Fruit fly (Drosophila melanogaster) whole organism, embryonic: Measurements from ENCODE around the gene CG43731.

Experiments used
- CG10147 ChIP-seq: fragments of 200-800 bp; sonication (Bioruptor generic); optimal IDR thresholded peaks from 2 replicates; lab custom pipeline; 2019; ENCODE audit warnings: missing biosample characterization, mild to moderate bottlenecking, missing genetic modification characterization, moderate library complexity
- CG10431 ChIP-seq: fragments of 200-800 bp; sonication (Bioruptor generic); optimal IDR thresholded peaks from 3 replicates; lab custom pipeline; 2018; ENCODE audit warnings: missing biosample characterization, mild to moderate bottlenecking, missing genetic modification characterization
- CG10543 ChIP-seq: fragments of 200-800 bp; sonication (Bioruptor generic); optimal IDR thresholded peaks from 3 replicates; lab custom pipeline; 2017; ENCODE audit warnings: missing biosample characterization, mild to moderate bottlenecking, missing genetic modification characterization, moderate library complexity
- CG12299 ChIP-seq: fragments of 200-800 bp; sonication (Bioruptor generic); optimal IDR thresholded peaks from 2 replicates; lab custom pipeline; 2018; ENCODE audit warnings: missing biosample characterization, mild to moderate bottlenecking, missing genetic modification characterization
- CG13287 ChIP-seq: fragments of 200-800 bp; sonication (Bioruptor generic); IDR thresholded peaks from 2 replicates; pipeline ENCODE4 v1.3.6; 2022; ENCODE audit warnings: missing biosample characterization, missing genetic modification characterization; ENCODE audit not compliant: partially characterized antibody
- CG13775 ChIP-seq: fragments of 200-800 bp; sonication (Bioruptor generic); optimal IDR thresholded peaks from 3 replicates; lab custom pipeline; 2017; ENCODE audit warnings: missing biosample characterization, mild to moderate bottlenecking, missing genetic modification characterization
- CG17361 ChIP-seq: fragments of 200-800 bp; sonication (Bioruptor generic); IDR thresholded peaks from 3 replicates; pipeline ENCODE4 v1.3.6; 2022; ENCODE audit warnings: missing biosample characterization, missing genetic modification characterization
- CG1792 ChIP-seq: fragments of 200-800 bp; sonication (Bioruptor generic); optimal IDR thresholded peaks from 2 replicates; lab custom pipeline; 2016; ENCODE audit warnings: missing biosample characterization, missing genetic modification characterization
- CG2120 ChIP-seq: fragments of 200-800 bp; sonication (Bioruptor generic); optimal IDR thresholded peaks from 3 replicates; lab custom pipeline; 2016; ENCODE audit warnings: missing biosample characterization, missing genetic modification characterization
- CG2129 ChIP-seq: fragments of 200-800 bp; sonication (Bioruptor generic); IDR thresholded peaks from 2 replicates; pipeline ENCODE4 v1.3.6; 2022; ENCODE audit warnings: missing biosample characterization, missing genetic modification characterization; ENCODE audit not compliant: partially characterized antibody
- CG32767 ChIP-seq: fragments of 200-800 bp; sonication (Bioruptor generic); IDR thresholded peaks from 2 replicates; pipeline ENCODE4 v1.3.6; 2022; ENCODE audit warnings: missing biosample characterization, missing genetic modification characterization
- CG3995 ChIP-seq: fragments of 200-800 bp; sonication (Bioruptor generic); optimal IDR thresholded peaks from 3 replicates; lab custom pipeline; 2016; ENCODE audit warnings: missing biosample characterization, missing genetic modification characterization
- CG6689 ChIP-seq: fragments of 200-800 bp; sonication (Bioruptor generic); IDR thresholded peaks from 2 replicates; pipeline ENCODE4 v1.3.6; 2022; ENCODE audit warnings: missing biosample characterization, missing genetic modification characterization
- CG6765 ChIP-seq: fragments of 200-800 bp; sonication (Bioruptor generic); optimal IDR thresholded peaks from 3 replicates; lab custom pipeline; 2017; ENCODE audit warnings: missing biosample characterization, mild to moderate bottlenecking, missing genetic modification characterization
- CG6813 ChIP-seq: fragments of 200-800 bp; sonication (Bioruptor generic); optimal IDR thresholded peaks from 2 replicates; lab custom pipeline; 2017; ENCODE audit warnings: missing biosample characterization, missing genetic modification characterization, mild to moderate bottlenecking, moderate library complexity, missing genetic modification reagents
- CG7839 ChIP-seq: fragments of 200-800 bp; sonication (Bioruptor generic); optimal IDR thresholded peaks from 3 replicates; lab custom pipeline; 2018; ENCODE audit warnings: missing biosample characterization, mild to moderate bottlenecking, missing genetic modification characterization, moderate library complexity
- CG8924 ChIP-seq: fragments of 200-800 bp; optimal IDR thresholded peaks from 3 replicates; lab custom pipeline; 2019; ENCODE audit warnings: missing biosample characterization, mild to moderate bottlenecking, missing genetic modification characterization, moderate library complexity
- CTCF ChIP-seq: fragments of 200-800 bp; sonication (Bioruptor generic); optimal IDR thresholded peaks from 2 replicates; lab custom pipeline; 2017; ENCODE audit warnings: missing biosample characterization, mild to moderate bottlenecking, missing genetic modification characterization, moderate library complexity
- Dref ChIP-seq: fragments of 200-800 bp; sonication (Bioruptor generic); IDR thresholded peaks from 2 replicates; pipeline ENCODE4 v1.3.6; 2022; ENCODE audit warnings: missing biosample characterization, missing genetic modification characterization
- HLH3B ChIP-seq: fragments of 200-800 bp; sonication (Bioruptor generic); IDR thresholded peaks from 2 replicates; pipeline ENCODE4 v1.3.6; 2022; ENCODE audit warnings: missing biosample characterization, missing genetic modification characterization
- Hey ChIP-seq: fragments of 200-800 bp; sonication (Bioruptor generic); optimal IDR thresholded peaks from 3 replicates; lab custom pipeline; 2018; ENCODE audit warnings: missing biosample characterization, mild to moderate bottlenecking, missing genetic modification characterization
- Lpt ChIP-seq: fragments of >200 bp; optimal IDR thresholded peaks from 2 replicates; lab custom pipeline; 2018; ENCODE audit warnings: missing biosample characterization, missing genetic modification characterization
- Mes4 ChIP-seq: fragments of 200-800 bp; sonication (Bioruptor generic); optimal IDR thresholded peaks from 2 replicates; lab custom pipeline; 2016; ENCODE audit warnings: missing biosample characterization, missing genetic modification characterization
- NFAT ChIP-seq: fragments of 200-800 bp; sonication (Bioruptor generic); IDR thresholded peaks from 2 replicates; pipeline ENCODE4 v1.3.6; 2022; ENCODE audit warnings: missing biosample characterization, missing genetic modification characterization
- Nf-YC ChIP-seq: fragments of 200-800 bp; optimal IDR thresholded peaks from 3 replicates; lab custom pipeline; 2019; ENCODE audit warnings: missing biosample characterization, mild to moderate bottlenecking, missing genetic modification characterization, moderate library complexity
- PHDP ChIP-seq: fragments of 200-800 bp; sonication (Bioruptor generic); optimal IDR thresholded peaks from 3 replicates; lab custom pipeline; 2018; ENCODE audit warnings: missing biosample characterization, mild to moderate bottlenecking, missing genetic modification characterization, moderate library complexity
- Scr ChIP-seq: fragments of 200-800 bp; sonication (Bioruptor generic); IDR thresholded peaks from 2 replicates; pipeline ENCODE4 v1.3.6; 2022; ENCODE audit warnings: missing biosample characterization, missing genetic modification characterization; ENCODE audit not compliant: partially characterized antibody
- Six4 ChIP-seq: fragments of 200-800 bp; sonication (Bioruptor generic); optimal IDR thresholded peaks from 2 replicates; lab custom pipeline; 2016; ENCODE audit warnings: missing biosample characterization, missing genetic modification characterization
- Trl ChIP-seq, 3 experiments: fragments of >200 bp in 2 of 3; fragments of 200-800 bp in 1 of 3; sonication (Bioruptor generic) in 1 of 3; optimal IDR thresholded peaks; 2 replicates in 1 of 3; 3 replicates in 2 of 3; lab custom pipeline; 2016 to 2017; ENCODE audit warnings: missing biosample characterization in 1 of 3, missing genetic modification characterization in 1 of 3
- bigmax ChIP-seq: fragments of 200-800 bp; sonication (Bioruptor generic); optimal IDR thresholded peaks from 2 replicates; lab custom pipeline; 2018; ENCODE audit warnings: missing biosample characterization, mild to moderate bottlenecking, missing genetic modification characterization
- bsh ChIP-seq, 2 experiments: fragments of 200-800 bp; sonication (Bioruptor generic); optimal IDR thresholded peaks; 2 replicates each; lab custom pipeline; 2017 to 2018; ENCODE audit warnings: mild to moderate bottlenecking in 2 of 2, missing biosample characterization in 2 of 2, missing genetic modification characterization in 2 of 2, moderate library complexity in 1 of 2
- cg ChIP-seq: fragments of 200-800 bp; sonication (Bioruptor generic); optimal IDR thresholded peaks from 3 replicates; lab custom pipeline; 2019; ENCODE audit warnings: missing biosample characterization, mild to moderate bottlenecking, missing genetic modification characterization, moderate library complexity
- chm ChIP-seq: fragments of 200-800 bp; sonication (Bioruptor generic); IDR thresholded peaks from 2 replicates; pipeline ENCODE4 v1.3.6; 2022; ENCODE audit warnings: missing biosample characterization, missing genetic modification characterization
- chn ChIP-seq: fragments of 200-800 bp; sonication (Bioruptor generic); optimal IDR thresholded peaks from 2 replicates; lab custom pipeline; 2016; ENCODE audit warnings: missing biosample characterization, missing genetic modification characterization
- gcm ChIP-seq: fragments of 200-800 bp; sonication (Bioruptor generic); optimal IDR thresholded peaks from 2 replicates; lab custom pipeline; 2019; ENCODE audit warnings: missing biosample characterization, mild to moderate bottlenecking, missing genetic modification characterization, moderate library complexity
- gcm2 ChIP-seq: fragments of 200-800 bp; sonication (Bioruptor generic); optimal IDR thresholded peaks from 2 replicates; lab custom pipeline; 2016; ENCODE audit warnings: missing biosample characterization, missing genetic modification characterization
- grau ChIP-seq: fragments of 200-800 bp; optimal IDR thresholded peaks from 3 replicates; lab custom pipeline; 2019; ENCODE audit warnings: missing biosample characterization, mild to moderate bottlenecking, missing genetic modification characterization, moderate library complexity
- hkb ChIP-seq, 2 experiments: fragments of 200-800 bp in 1 of 2; fragments of >200 bp in 1 of 2; sonication (Bioruptor generic) in 1 of 2; IDR thresholded peaks in 1 of 2; optimal IDR thresholded peaks in 1 of 2; 2 replicates each; pipeline versions ENCODE4 v1.3.6 to Lab custom; 2017 to 2022; ENCODE audit warnings: missing biosample characterization in 1 of 2, missing genetic modification characterization in 1 of 2
- klu ChIP-seq: fragments of 200-800 bp; sonication (Bioruptor generic); IDR thresholded peaks from 2 replicates; pipeline ENCODE4 v1.3.6; 2022; ENCODE audit warnings: missing biosample characterization, missing genetic modification characterization
- oc ChIP-seq: fragments of 200-800 bp; sonication (Bioruptor generic); optimal IDR thresholded peaks from 2 replicates; lab custom pipeline; 2018; ENCODE audit warnings: missing biosample characterization, mild to moderate bottlenecking, missing genetic modification characterization, moderate library complexity
- sc ChIP-seq, 3 experiments: fragments of >200 bp in 2 of 3; fragments of 200-800 bp in 1 of 3; sonication (Bioruptor generic) in 1 of 3; optimal IDR thresholded peaks; 2 replicates in 2 of 3; 3 replicates in 1 of 3; lab custom pipeline; 2017; ENCODE audit warnings: mild to moderate bottlenecking in 1 of 3, missing biosample characterization in 1 of 3, missing genetic modification characterization in 1 of 3, missing genetic modification reagents in 1 of 3
- sd ChIP-seq: fragments of 200-800 bp; sonication (Bioruptor generic); optimal IDR thresholded peaks from 3 replicates; lab custom pipeline; 2018; ENCODE audit warnings: missing biosample characterization, mild to moderate bottlenecking, missing genetic modification characterization, moderate library complexity
- sisA ChIP-seq: fragments of 200-800 bp; sonication (Bioruptor generic); IDR thresholded peaks from 2 replicates; pipeline ENCODE4 v1.3.6; 2022; ENCODE audit warnings: missing biosample characterization, missing genetic modification characterization
- slbo ChIP-seq: fragments of 200-800 bp; sonication (Bioruptor generic); IDR thresholded peaks from 2 replicates; pipeline ENCODE4 v1.3.6; 2022; ENCODE audit warnings: missing biosample characterization, missing genetic modification characterization
- slou ChIP-seq: fragments of 200-800 bp; sonication (Bioruptor generic); optimal IDR thresholded peaks from 3 replicates; lab custom pipeline; 2016; ENCODE audit warnings: missing biosample characterization, missing genetic modification characterization
- tna ChIP-seq: fragments of 200-800 bp; sonication (Bioruptor generic); IDR thresholded peaks from 2 replicates; pipeline ENCODE4 v1.3.6; 2022; ENCODE audit warnings: missing biosample characterization, missing genetic modification characterization; ENCODE audit not compliant: partially characterized antibody
- unc-4 ChIP-seq: fragments of 200-800 bp; sonication (Bioruptor generic); IDR thresholded peaks from 2 replicates; pipeline ENCODE4 v1.3.6; 2022; ENCODE audit warnings: missing biosample characterization, missing genetic modification characterization; ENCODE audit not compliant: partially characterized antibody
- yki ChIP-seq: fragments of >200 bp; optimal IDR thresholded peaks from 3 replicates; lab custom pipeline; 2018

Gene CG43731

DNA sequence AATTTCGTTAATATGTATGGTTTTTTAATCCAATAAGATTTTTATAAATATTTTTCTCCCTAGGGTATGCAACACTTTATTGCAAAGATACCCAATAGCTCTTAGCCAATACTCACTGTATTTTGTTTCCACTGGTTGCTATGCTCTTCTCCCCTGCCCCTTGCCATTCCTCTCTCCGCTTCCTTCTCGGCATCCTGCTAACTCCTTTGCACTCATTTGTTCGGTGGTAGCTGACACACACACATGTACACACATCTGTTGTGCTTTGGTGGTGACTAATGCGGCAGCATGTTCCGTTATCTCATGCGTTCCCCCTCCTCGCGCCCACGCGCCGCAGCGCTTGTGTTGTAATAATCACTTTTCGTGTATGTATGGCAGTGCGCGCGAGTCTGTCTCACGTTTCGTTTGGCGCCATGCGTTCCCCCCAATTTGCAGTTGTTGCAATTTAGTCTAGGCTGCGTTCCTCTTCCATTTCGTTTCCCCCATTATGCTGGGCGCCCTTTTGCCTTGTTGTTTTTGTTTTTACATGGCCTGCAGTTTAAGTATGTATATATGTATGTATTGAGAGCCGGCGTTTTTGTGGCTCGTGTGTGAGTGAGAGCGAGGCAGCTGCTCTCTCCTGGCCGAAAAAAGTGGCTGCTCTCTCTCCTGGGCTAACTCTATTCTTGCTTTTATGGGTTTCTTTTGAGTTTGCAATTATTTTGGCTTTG, 33.1 kb downstream of the CG43731 start, which contains the start of gene Polr1D (continued):
- TF ChIP-seq CG6765 (GFP tag; lab: Kevin White, UChicago) (no peak), CG10431 (GFP tag; lab: Kevin White, UChicago) (peak; percentile 17), Trl (optimal IDR thresholded peaks at IDR 0.05; lab: Kevin White, UChicago) (peak; percentile 76 to 85), Trl (GFP tag; optimal IDR thresholded peaks at IDR 0.05; lab: Kevin White, UChicago) (no peak), unc-4 (GFP tag; lab: Robert Waterston, UW) (0 out of 2 replicates have a peak, but pooled peaks have one; percentile 26), bsh (GFP tag; optimal IDR thresholded peaks at IDR 0.05; lab: Kevin White, UChicago) (peak in 1 of 2 experiments; percentile 5), yki (lab: Kevin White, UChicago) (peak; percentile 32), CG8924 (tag; lab: Kevin White, UChicago) (peak; percentile 59), sc (optimal IDR thresholded peaks at IDR 0.05; lab: Kevin White, UChicago) (no peak), sc (GFP tag; optimal IDR thresholded peaks at IDR 0.05; lab: Kevin White, UChicago) (no peak), CG1792 (GFP tag; lab: Kevin White, UChicago) (no peak), PHDP (tag; lab: Kevin White, UChicago) (peak; percentile 14), CG6689 (no peak), klu (peak; percentile 12; the same call in 1 of the 2 replicates), CTCF (GFP tag; lab: Kevin White, UChicago) (no peak), slbo (peak; percentile 25), Nf-YC (tag; lab: Kevin White, UChicago) (peak; percentile 3), sd (tag; lab: Kevin White, UChicago) (peak; percentile 52), CG3995 (GFP tag; lab: Kevin White, UChicago) (no peak), CG2120 (peak; percentile 2), CG12299 (tag; lab: Kevin White, UChicago) (peak; percentile 54), CG2129 (GFP tag; lab: Robert Waterston, UW) (no peak), CG17361 (GFP tag; lab: Robert Waterston, UW) (peak; percentile 44; the same call in 1 of the 3 replicates), CG13775 (GFP tag; lab: Kevin White, UChicago) (no peak), Dref (GFP tag; lab: Robert Waterston, UW) (no peak), tna (GFP tag; lab: Robert Waterston, UW) (0 out of 2 replicates have a peak, but pooled peaks have one; percentile 16), CG13287 (GFP tag; lab: Robert Waterston, UW) (peak; percentile 43), Lpt (GFP tag; lab: Kevin White, UChicago) (peak; percentile 71), CG10147 (GFP tag; lab: Kevin White, UChicago) (no peak), slou (GFP tag; lab: Kevin White, UChicago) (no peak), Hey (tag; lab: Kevin White, UChicago) (peak; percentile 42), oc (peak; percentile 52), Six4 (GFP tag; lab: Kevin White, UChicago) (no peak), sisA (GFP tag; lab: Robert Waterston, UW) (0 out of 2 replicates have a peak, but pooled peaks have one; percentile 16), HLH3B (GFP tag; lab: Robert Waterston, UW) (peak; percentile 13; the same call in 1 of the 2 replicates), hkb (optimal IDR thresholded peaks at IDR 0.05; lab: Kevin White, UChicago) (no peak), hkb (GFP tag; IDR thresholded peaks at IDR 0.05; lab: Robert Waterston, UW) (0 out of 2 replicates have a peak, but pooled peaks have one; percentile 53), CG7839 (tag; lab: Kevin White, UChicago) (peak; percentile 43), chm (GFP tag; lab: Robert Waterston, UW) (0 out of 2 replicates have a peak, but pooled peaks have one; percentile 30), CG10543 (peak; percentile 43), Mes4 (GFP tag; lab: Kevin White, UChicago) (no peak), chn (peak; percentile 19), cg (GFP tag; lab: Kevin White, UChicago) (peak; percentile 96), gcm (GFP tag; lab: Kevin White, UChicago) (peak; percentile 30), NFAT (no peak), CG32767 (GFP tag; lab: Robert Waterston, UW) (peak; percentile 83), grau (tag; lab: Kevin White, UChicago) (peak; percentile 99), gcm2 (GFP tag; lab: Kevin White, UChicago) (no peak), bigmax (GFP tag; lab: Kevin White, UChicago) (no peak), Scr (GFP tag; lab: Robert Waterston, UW) (peak; percentile 25; the same call in 1 of the 2 replicates), CG6813 (no peak)
